Worm (Caenorhabditis elegans): ENCODE measurements around the gene tif-1A.

Gene tif-1A

DNA sequence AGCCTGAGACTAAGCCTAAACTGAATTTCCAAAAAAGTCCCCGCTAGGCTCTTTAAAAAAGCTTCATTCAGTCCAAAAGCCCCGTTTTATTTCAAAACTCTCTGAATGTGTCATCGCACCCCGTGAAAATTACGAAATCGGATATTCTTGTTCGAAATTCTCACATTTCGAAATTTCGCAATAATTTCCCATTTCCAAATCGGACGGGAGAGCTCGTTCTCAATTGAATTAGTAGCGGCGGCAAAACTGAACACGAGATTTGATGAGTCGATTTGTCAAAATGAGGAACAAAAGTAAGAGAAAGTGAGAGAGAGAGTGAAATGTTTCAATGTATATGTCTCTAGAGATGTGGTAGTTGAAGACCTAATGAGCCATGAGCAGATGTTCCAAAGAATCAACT is 31.1 kb upstream of the tif-1A start:
- TF ChIP-seq unc-55 (GFP tag; optimal IDR thresholded peaks at IDR 0.05) (peak; percentile 37), pqm-1 (tag; optimal IDR thresholded peaks at IDR 0.05) (no peak), unc-42 (tag; optimal IDR thresholded peaks at IDR 0.05) (peak; percentile 70)

DNA sequence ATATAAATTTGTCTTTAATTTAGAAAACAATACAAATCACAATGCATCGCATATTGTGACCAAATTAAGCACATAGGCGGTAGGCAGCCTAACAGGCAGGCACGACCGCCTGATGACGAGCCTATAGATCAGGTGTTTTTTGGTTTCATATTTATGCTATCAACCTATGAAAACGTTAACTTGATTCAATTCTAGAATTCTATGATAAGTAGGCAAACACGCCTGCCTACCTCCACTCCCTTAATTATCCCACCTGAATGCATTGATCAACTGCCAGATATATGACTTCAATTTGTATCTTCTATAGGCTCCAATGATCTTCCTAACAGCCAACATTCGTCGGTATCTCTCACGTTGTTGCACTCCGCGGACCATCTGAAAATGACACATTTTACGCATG is 26.9 kb upstream of the tif-1A start:
- TF ChIP-seq ceh-34 (tag; optimal IDR thresholded peaks at IDR 0.05) (no peak), tbx-7 (tag; optimal IDR thresholded peaks at IDR 0.05) (no peak), nhr-232 (tag; optimal IDR thresholded peaks at IDR 0.05) (no peak), eyg-1 (tag; optimal IDR thresholded peaks at IDR 0.05) (no peak), ama-1 (optimal IDR thresholded peaks at IDR 0.05) (no peak), unc-86 (tag; optimal IDR thresholded peaks at IDR 0.05) (no peak), pha-4 (tag; optimal IDR thresholded peaks at IDR 0.05) (no peak), lim-6 (tag; optimal IDR thresholded peaks at IDR 0.05) (no peak), npax-4 (tag; optimal IDR thresholded peaks at IDR 0.05) (no peak), ceh-19 (GFP tag; optimal IDR thresholded peaks at IDR 0.05) (no peak), ceh-31 (tag; optimal IDR thresholded peaks at IDR 0.05) (no peak), ceh-18 (tag; optimal IDR thresholded peaks at IDR 0.05) (no peak), elt-2 (tag; optimal IDR thresholded peaks at IDR 0.05) (no peak), syd-9 (tag; optimal IDR thresholded peaks at IDR 0.05) (no peak), fkh-10 (GFP tag; optimal IDR thresholded peaks at IDR 0.05) (no peak), dve-1 (tag; optimal IDR thresholded peaks at IDR 0.05) (no peak), ceh-2 (tag; optimal IDR thresholded peaks at IDR 0.05) (no peak), unc-55 (GFP tag; optimal IDR thresholded peaks at IDR 0.05) (no peak)

DNA sequence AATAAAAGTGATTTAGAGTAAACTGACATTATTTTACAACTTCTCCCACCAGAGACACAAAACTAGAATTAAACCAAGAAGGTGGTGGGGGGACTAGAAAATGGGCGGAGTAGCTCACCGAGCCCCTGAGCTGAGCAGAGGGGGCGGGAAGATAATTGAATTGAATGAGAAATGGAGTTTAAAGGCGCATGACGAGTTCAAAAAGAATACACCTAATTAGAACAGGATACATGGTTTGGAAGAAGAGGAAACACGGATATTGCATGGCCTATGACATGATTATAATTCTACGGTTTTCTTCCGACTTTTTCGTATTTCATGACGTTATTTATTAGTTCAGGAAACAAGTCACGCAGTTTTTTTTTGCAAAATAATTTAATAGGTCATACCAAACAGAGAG is 24.1 kb upstream of the tif-1A start, which contains the start of gene T02C12.5:
Gene T02C12.5, minus strand, starts transcription at position 101 of the 400 bp plus-strand sequence.
- TF ChIP-seq pqm-1 (tag; optimal IDR thresholded peaks at IDR 0.05) (no peak), unc-42 (tag; optimal IDR thresholded peaks at IDR 0.05) (peak; percentile 90)

DNA sequence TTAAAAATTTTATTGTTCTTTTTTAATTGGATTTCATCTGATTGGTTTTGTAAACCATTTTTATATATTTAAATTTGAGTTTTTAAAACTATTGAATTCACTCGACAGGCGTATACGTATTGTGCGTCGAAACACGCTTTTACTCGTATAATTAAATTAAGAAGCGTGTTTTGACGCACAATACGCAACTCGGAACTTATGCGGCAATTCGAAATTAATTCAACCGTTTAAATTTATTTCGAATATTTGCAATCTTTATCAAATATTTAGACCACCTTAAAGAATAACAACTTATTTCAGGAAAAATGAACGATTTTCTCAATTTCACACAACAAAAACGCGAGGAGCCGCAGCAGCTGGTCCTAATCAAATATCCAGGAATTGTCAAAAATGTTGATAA is 18.0 kb upstream of the tif-1A start, which contains the start of gene tftc-5:
Gene tftc-5, plus strand, starts transcription at position 301 of the 400 bp plus-strand sequence.
- TF ChIP-seq ref-2 (tag; optimal IDR thresholded peaks at IDR 0.05) (no peak), pqm-1 (tag; optimal IDR thresholded peaks at IDR 0.05) (no peak)

DNA sequence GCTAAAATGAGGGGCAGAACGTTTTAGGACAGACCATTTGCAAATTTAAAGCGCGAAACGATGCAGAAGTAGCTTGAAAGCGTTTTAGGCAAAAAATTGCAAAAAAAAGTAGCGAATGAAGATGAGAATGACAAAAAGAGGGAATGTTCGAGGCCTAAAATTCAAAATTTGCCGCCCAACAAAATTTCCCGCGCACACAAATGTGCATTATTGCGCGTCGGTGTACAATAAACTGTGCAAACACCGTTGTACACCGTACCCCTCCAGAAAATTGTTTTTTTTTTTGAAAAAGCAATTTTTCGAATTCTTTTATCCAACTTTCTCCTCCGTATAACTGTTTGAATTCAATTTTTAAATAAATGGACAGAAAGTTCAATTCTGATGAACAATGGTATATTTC is 15.9 kb upstream of the tif-1A start, which contains the start of gene snpc-3.4:
Gene snpc-3.4, plus strand, starts transcription at position 237 of the 400 bp plus-strand sequence.
- TF ChIP-seq ceh-18 (tag; optimal IDR thresholded peaks at IDR 0.05) (peak; percentile 25), ztf-16 (tag; optimal IDR thresholded peaks at IDR 0.05) (peak; percentile 31), unc-42 (tag; optimal IDR thresholded peaks at IDR 0.05) (peak; percentile 45), ceh-6 (GFP tag; optimal IDR thresholded peaks at IDR 0.05) (no peak), nhr-11 (tag; optimal IDR thresholded peaks at IDR 0.05) (no peak), sox-4 (tag; optimal IDR thresholded peaks at IDR 0.05) (no peak), dmd-4 (tag; optimal IDR thresholded peaks at IDR 0.05; ENCODE audit: borderline replicate concordance) (no peak), ref-2 (tag; optimal IDR thresholded peaks at IDR 0.05) (no peak), nfya-1 (tag; optimal IDR thresholded peaks at IDR 0.05) (peak; percentile 73), ceh-31 (tag; optimal IDR thresholded peaks at IDR 0.05) (peak; percentile 35), K02D7.2 (tag; optimal IDR thresholded peaks at IDR 0.05) (no peak), dve-1 (tag; optimal IDR thresholded peaks at IDR 0.05) (peak; percentile 8), rnt-1 (tag; optimal IDR thresholded peaks at IDR 0.05) (peak; percentile 23), ceh-22 (tag; optimal IDR thresholded peaks at IDR 0.05) (no peak), elt-4 (tag; optimal IDR thresholded peaks at IDR 0.05) (no peak)

Data from whole organism, late embryonic.